Worm (Caenorhabditis elegans): ENCODE measurements around the gene flp-18.

DNA sequence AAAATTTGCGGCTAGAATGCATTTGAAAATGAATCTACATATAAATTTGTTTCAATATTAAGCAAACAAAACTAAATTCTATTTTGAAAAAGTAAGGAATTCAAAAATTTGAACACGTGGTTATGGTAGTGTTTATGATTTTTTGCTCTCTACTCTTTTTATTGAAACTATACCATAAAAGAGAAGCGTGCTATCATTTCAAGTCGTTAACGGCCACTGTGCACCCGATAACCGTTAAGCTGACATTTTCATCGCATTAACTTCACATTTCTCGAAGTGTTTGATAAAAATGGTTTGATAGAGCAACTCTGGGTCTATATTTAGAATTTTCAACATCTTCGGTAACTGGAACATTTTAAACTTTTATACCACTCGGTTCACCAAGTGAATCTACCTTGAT is 36.4 kb upstream of the flp-18 start, which contains the start of gene twk-26:
- TF ChIP-seq unc-62 (GFP tag; optimal IDR thresholded peaks at IDR 0.05), result no peak
- TF ChIP-seq zag-1 (tag; optimal IDR thresholded peaks at IDR 0.05), result no peak
- TF ChIP-seq ZK546.5 (tag; optimal IDR thresholded peaks at IDR 0.05), result no peak
- no peak for TF ChIP-seq aly-2 (tag; optimal IDR thresholded peaks at IDR 0.05)
- no peak for TF ChIP-seq lsy-2 (tag; optimal IDR thresholded peaks at IDR 0.05)
- no peak for TF ChIP-seq nhr-23 (tag; optimal IDR thresholded peaks at IDR 0.05)
- TF ChIP-seq lin-39 (tag; optimal IDR thresholded peaks at IDR 0.05), result no peak
- no peak for TF ChIP-seq mdl-1 (tag; optimal IDR thresholded peaks at IDR 0.05)

Data from whole organism, L2 larva.